Fruit fly (Drosophila melanogaster): ENCODE data around the gene Fdx2.

- no peak for TF ChIP-seq CG8478 (optimal IDR thresholded peaks at IDR 0.05)
- no peak for TF ChIP-seq CTCF (optimal IDR thresholded peaks at IDR 0.05)
Observed at dm6 chr3L:4262384-4262783, 29.9 kb upstream of the Fdx2 start, which contains the start of the genes CG11586 and VhaM9.7-a.

All from S2 (cell line).